Worm (Caenorhabditis elegans): ENCODE data around the gene dhhc-4.
A peak's percentile ranks its signal among the peaks of the same experiment; 100 is the strongest.

Gene dhhc-4

DNA sequence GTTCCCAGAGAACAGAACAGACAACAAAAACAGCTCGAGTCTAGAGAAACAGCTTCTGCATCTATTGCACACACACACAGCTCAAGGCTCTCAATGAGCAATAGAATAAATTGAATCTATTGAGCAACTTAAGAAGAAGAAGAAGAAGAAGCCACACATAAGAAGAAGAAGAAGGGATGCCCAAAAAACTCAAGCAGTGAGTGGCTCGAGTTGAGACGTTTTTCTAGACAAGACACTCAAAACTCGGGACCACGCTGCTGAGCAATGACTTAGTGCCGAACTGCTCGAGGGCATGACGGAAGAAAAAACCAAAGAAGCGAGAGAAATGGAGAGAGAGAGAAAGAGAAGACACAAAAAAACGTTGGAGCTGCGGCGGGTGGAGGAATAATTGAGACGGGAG is 37.7 kb upstream of the dhhc-4 start (continued):
- TF ChIP-seq unc-98 (GFP tag; IDR thresholded peaks at IDR 0.05) (no peak), fos-1 (tag; optimal IDR thresholded peaks at IDR 0.05) (no peak), lsy-2 (tag; optimal IDR thresholded peaks at IDR 0.05) (peak; percentile 8 to 27), rnt-1 (tag; optimal IDR thresholded peaks at IDR 0.05) (peak; percentile 34)

- TF ChIP-seq isw-1 (GFP tag; IDR thresholded peaks at IDR 0.05) = no peak
- no peak for TF ChIP-seq unc-62 (GFP tag; optimal IDR thresholded peaks at IDR 0.05)
- TF ChIP-seq ceh-82 (tag; optimal IDR thresholded peaks at IDR 0.05) = no peak
- no peak for TF ChIP-seq blmp-1 (tag; optimal IDR thresholded peaks at IDR 0.05)
- TF ChIP-seq pqm-1 (tag; optimal IDR thresholded peaks at IDR 0.05) = no peak
- peak; percentile 52 for TF ChIP-seq elt-2 (tag; optimal IDR thresholded peaks at IDR 0.05)
- no peak for TF ChIP-seq vab-15 (tag; optimal IDR thresholded peaks at IDR 0.05)
- TF ChIP-seq sptf-1 (tag; optimal IDR thresholded peaks at IDR 0.05) = no peak
- no peak for TF ChIP-seq nhr-19 (GFP tag; conservative IDR thresholded peaks at IDR 0.05)
- TF ChIP-seq fkh-10 (GFP tag; optimal IDR thresholded peaks at IDR 0.05) = no peak
- no peak for TF ChIP-seq irx-1 (tag; optimal IDR thresholded peaks at IDR 0.05)
- TF ChIP-seq lin-14 (GFP tag; optimal IDR thresholded peaks at IDR 0.05) = peak; percentile 21
- no peak for TF ChIP-seq lin-35 (GFP tag; optimal IDR thresholded peaks at IDR 0.05)
- TF ChIP-seq nhr-71 (tag; optimal IDR thresholded peaks at IDR 0.05) = no peak
- TF ChIP-seq unc-130 (tag; optimal IDR thresholded peaks at IDR 0.05) = no peak
- TF ChIP-seq lin-15B (tag; optimal IDR thresholded peaks at IDR 0.05) = no peak
- no peak for TF ChIP-seq dsc-1 (tag; optimal IDR thresholded peaks at IDR 0.05)
- TF ChIP-seq mdl-1 (tag; optimal IDR thresholded peaks at IDR 0.05) = no peak
- no peak for TF ChIP-seq lin-39 (tag; optimal IDR thresholded peaks at IDR 0.05)
- no peak for TF ChIP-seq nhr-12 (tag; optimal IDR thresholded peaks at IDR 0.05)
- no peak for TF ChIP-seq nhr-77 (tag; optimal IDR thresholded peaks at IDR 0.05)
- TF ChIP-seq nhr-85 (tag) = peak; percentile 18
Measured at ce11 chrIII:9903694-9904292, 36.2 kb upstream of the dhhc-4 start.

DNA sequence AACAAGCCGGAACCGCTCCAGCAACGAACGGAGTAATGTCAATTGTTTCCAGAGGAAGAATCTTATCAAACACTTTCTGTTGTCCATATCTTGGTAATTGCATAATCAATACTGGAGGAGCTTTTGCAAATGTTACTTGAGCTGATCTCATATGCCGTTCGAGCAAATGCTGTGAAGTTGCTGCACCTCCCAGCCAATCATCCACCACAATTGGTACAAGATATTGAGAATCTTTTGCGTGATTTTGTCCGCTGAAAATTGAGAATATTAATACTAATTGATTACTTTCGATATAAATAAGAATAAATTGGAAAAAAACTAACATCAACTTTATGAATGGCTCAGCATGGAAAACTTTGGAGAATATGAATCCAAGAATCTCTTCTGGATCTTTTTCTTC is 32.1 kb upstream of the dhhc-4 start:
- TF ChIP-seq efl-1 (optimal IDR thresholded peaks at IDR 0.05) (no peak), efl-1 (GFP tag; optimal IDR thresholded peaks at IDR 0.05 in 1 of 2) (peak in 1 of 2 experiments; percentile 82), fos-1 (tag; optimal IDR thresholded peaks at IDR 0.05) (no peak)

DNA sequence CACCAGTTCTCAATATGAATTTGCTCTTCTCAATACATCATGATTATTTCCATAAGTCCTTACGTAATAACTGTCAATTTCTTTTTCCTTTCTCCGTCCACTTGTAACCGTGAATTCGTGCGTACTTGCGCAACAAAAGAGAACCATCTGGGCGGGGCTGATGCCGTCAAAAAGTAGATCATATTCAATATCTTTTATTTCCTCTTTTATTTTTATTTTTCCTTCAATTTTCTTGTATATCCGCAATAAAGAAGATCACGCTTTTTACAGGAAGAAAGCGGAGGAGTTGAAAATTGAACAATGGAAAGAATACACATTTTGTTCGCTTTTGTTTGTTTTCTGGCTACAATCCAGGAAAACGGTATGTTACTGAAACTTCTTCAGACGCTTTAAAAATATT is 25.3 kb upstream of the dhhc-4 start, which contains the start of gene mam-7:
TSS of gene mam-7 (plus strand) at position 301 of the 400 bp plus-strand sequence.
- TF ChIP-seq Y116A8C.19 (tag; optimal IDR thresholded peaks at IDR 0.05; ENCODE audit: borderline replicate concordance) = no peak
- no peak for TF ChIP-seq lin-14 (GFP tag; optimal IDR thresholded peaks at IDR 0.05)
- TF ChIP-seq hlh-4 (tag; optimal IDR thresholded peaks at IDR 0.05) = no peak
- no peak for TF ChIP-seq irx-1 (tag; optimal IDR thresholded peaks at IDR 0.05)
- TF ChIP-seq ceh-90 (tag; optimal IDR thresholded peaks at IDR 0.05) = no peak
- no peak for TF ChIP-seq lin-13 (GFP tag; optimal IDR thresholded peaks at IDR 0.05)
- no peak for TF ChIP-seq ztf-4 (tag; optimal IDR thresholded peaks at IDR 0.05)
- no peak for TF ChIP-seq lin-39 (tag; optimal IDR thresholded peaks at IDR 0.05)
- no peak for TF ChIP-seq nhr-71 (tag; optimal IDR thresholded peaks at IDR 0.05)
- no peak for TF ChIP-seq unc-30 (tag; optimal IDR thresholded peaks at IDR 0.05)
- TF ChIP-seq grh-1 (GFP tag; IDR thresholded peaks at IDR 0.05) = no peak
- no peak for TF ChIP-seq pag-3 (tag; optimal IDR thresholded peaks at IDR 0.05; ENCODE audit: borderline replicate concordance, insufficient read depth)
- no peak for TF ChIP-seq ets-5 (GFP tag; IDR thresholded peaks at IDR 0.05)
- no peak for TF ChIP-seq mdl-1 (tag; optimal IDR thresholded peaks at IDR 0.05)
- TF ChIP-seq lsy-2 (tag; optimal IDR thresholded peaks at IDR 0.05) = no peak
- no peak for TF ChIP-seq efl-3 (GFP tag; optimal IDR thresholded peaks at IDR 0.05)
- TF ChIP-seq elt-3 (tag; optimal IDR thresholded peaks at IDR 0.05) = no peak
- no peak for TF ChIP-seq jun-1 (tag; optimal IDR thresholded peaks at IDR 0.05)
- TF ChIP-seq F16B12.6 (tag; optimal IDR thresholded peaks at IDR 0.05) = no peak

Data from whole organism, L1 larva.